Worm (Caenorhabditis elegans) whole organism, L2 larva: ENCODE measurements around the gene cest-4.

Experiments
- C34F6.9 ChIP-seq: fragments of 150-350 bp; optimal IDR thresholded peaks from 2 replicates; lab custom pipeline; 2014; ENCODE audit warnings: missing biosample characterization, missing genetic modification characterization
- F13H6.1 ChIP-seq: sonication (generic microtip); optimal IDR thresholded peaks from 2 replicates; lab custom pipeline; 2016; ENCODE audit warnings: missing genetic modification characterization, missing compliant biosample characterization
- Y55F3AM.14 ChIP-seq: fragments of 200-800 bp; sonication (Bioruptor generic); optimal IDR thresholded peaks from 2 replicates; lab custom pipeline; 2018; ENCODE audit warnings: mild to moderate bottlenecking, missing genetic modification characterization, missing compliant biosample characterization
- ZK546.5 ChIP-seq: sonication (generic microtip); optimal IDR thresholded peaks from 2 replicates; lab custom pipeline; 2017; ENCODE audit warnings: missing biosample characterization, missing genetic modification characterization
- alr-1 ChIP-seq: fragments of 150-350 bp; optimal IDR thresholded peaks from 2 replicates; lab custom pipeline; 2014; ENCODE audit warnings: missing biosample characterization, missing genetic modification characterization
- blmp-1 ChIP-seq: sonication (generic microtip); optimal IDR thresholded peaks from 2 replicates; lab custom pipeline; 2017; ENCODE audit warnings: missing genetic modification characterization, mild to moderate bottlenecking, missing compliant biosample characterization, antibody characterized with exemption, moderate library complexity; ENCODE audit not compliant: insufficient read depth
- ceh-16 ChIP-seq: fragments of 150-350 bp; optimal IDR thresholded peaks from 2 replicates; lab custom pipeline; 2014; ENCODE audit warnings: missing biosample characterization, missing genetic modification characterization
- ceh-82 ChIP-seq: fragments of 150-350 bp; optimal IDR thresholded peaks from 2 replicates; lab custom pipeline; 2014; ENCODE audit warnings: missing biosample characterization, missing genetic modification characterization
- crh-2 ChIP-seq: sonication (generic microtip); optimal IDR thresholded peaks from 2 replicates; lab custom pipeline; 2017; ENCODE audit warnings: missing biosample characterization, missing genetic modification characterization
- elt-1 ChIP-seq: fragments of 150-350 bp; optimal IDR thresholded peaks from 2 replicates; lab custom pipeline; 2014; ENCODE audit warnings: missing biosample characterization, missing genetic modification characterization
- elt-3 ChIP-seq: sonication (generic microtip); optimal IDR thresholded peaks from 2 replicates; lab custom pipeline; 2017; ENCODE audit warnings: missing biosample characterization, missing genetic modification characterization
- fos-1 ChIP-seq: fragments of 150-350 bp; optimal IDR thresholded peaks from 2 replicates; lab custom pipeline; 2014; ENCODE audit warnings: missing biosample characterization, missing genetic modification characterization
- gmeb-1 ChIP-seq: fragments of 150-350 bp; optimal IDR thresholded peaks from 2 replicates; lab custom pipeline; 2014; ENCODE audit warnings: missing biosample characterization, missing genetic modification characterization
- lin-13 ChIP-seq: fragments of 150-350 bp; optimal IDR thresholded peaks from 2 replicates; lab custom pipeline; 2014; ENCODE audit warnings: missing biosample characterization, missing genetic modification reagents, missing genetic modification characterization
- lin-39 ChIP-seq: fragments of 150-350 bp; optimal IDR thresholded peaks from 2 replicates; lab custom pipeline; 2014; ENCODE audit warnings: missing biosample characterization, missing genetic modification reagents, missing genetic modification characterization
- lsy-2 ChIP-seq, 2 experiments: fragments of 150-350 bp in 1 of 2; sonication (generic microtip) in 1 of 2; optimal IDR thresholded peaks; 2 replicates each; lab custom pipeline; 2014 to 2017; ENCODE audit warnings: missing biosample characterization in 2 of 2, missing genetic modification characterization in 2 of 2
- mab-5 ChIP-seq: fragments of 150-350 bp; optimal IDR thresholded peaks from 2 replicates; lab custom pipeline; 2014; ENCODE audit warnings: missing biosample characterization, missing genetic modification characterization
- mdl-1 ChIP-seq, 2 experiments: fragments of 150-350 bp in 1 of 2; sonication (generic microtip) in 1 of 2; optimal IDR thresholded peaks; 2 replicates each; lab custom pipeline; 2017; ENCODE audit warnings: missing biosample characterization in 2 of 2, missing genetic modification characterization in 2 of 2
- nhr-11 ChIP-seq: fragments of 150-350 bp; optimal IDR thresholded peaks from 2 replicates; lab custom pipeline; 2014; ENCODE audit warnings: missing biosample characterization, missing genetic modification characterization
- nhr-12 ChIP-seq: fragments of 150-350 bp; optimal IDR thresholded peaks from 2 replicates; lab custom pipeline; 2014; ENCODE audit warnings: missing biosample characterization, missing genetic modification characterization
- nhr-129 ChIP-seq: fragments of 150-350 bp; optimal IDR thresholded peaks from 2 replicates; lab custom pipeline; 2014; ENCODE audit warnings: missing biosample characterization, missing genetic modification characterization
- nhr-21 ChIP-seq: fragments of 150-350 bp; optimal IDR thresholded peaks from 2 replicates; lab custom pipeline; 2014; ENCODE audit warnings: missing biosample characterization, missing genetic modification characterization
- nhr-23 ChIP-seq: fragments of 150-350 bp; optimal IDR thresholded peaks from 2 replicates; lab custom pipeline; 2014; ENCODE audit warnings: missing biosample characterization, missing genetic modification reagents, missing genetic modification characterization
- nhr-237 ChIP-seq: fragments of 150-350 bp; optimal IDR thresholded peaks from 2 replicates; lab custom pipeline; 2014; ENCODE audit warnings: missing biosample characterization, missing genetic modification characterization
- nhr-6 ChIP-seq: fragments of 150-350 bp; optimal IDR thresholded peaks from 2 replicates; lab custom pipeline; 2014; ENCODE audit warnings: missing biosample characterization, missing genetic modification characterization
- nhr-77 ChIP-seq: fragments of 150-350 bp; optimal IDR thresholded peaks from 2 replicates; lab custom pipeline; 2014; ENCODE audit warnings: missing biosample characterization, missing genetic modification characterization
- skn-1 ChIP-seq: sonication (generic microtip); optimal IDR thresholded peaks from 2 replicates; lab custom pipeline; 2017; ENCODE audit warnings: missing biosample characterization, missing genetic modification characterization
- sma-3 ChIP-seq: sonication (generic microtip); optimal IDR thresholded peaks from 2 replicates; lab custom pipeline; 2016; ENCODE audit warnings: missing genetic modification reagents, missing genetic modification characterization, missing compliant biosample characterization
- sma-9 ChIP-seq, 2 experiments: fragments of 150-350 bp in 1 of 2; sonication (generic microtip) in 1 of 2; optimal IDR thresholded peaks; 2 replicates each; lab custom pipeline; 2014 to 2016; ENCODE audit warnings: missing genetic modification characterization in 2 of 2, mild to moderate bottlenecking in 1 of 2, missing biosample characterization in 1 of 2, missing compliant biosample characterization in 1 of 2, missing genetic modification reagents in 1 of 2, moderate library complexity in 1 of 2
- snpc-4 ChIP-seq: fragments of 150-350 bp; optimal IDR thresholded peaks from 2 replicates; lab custom pipeline; 2014; ENCODE audit warnings: missing biosample characterization, missing genetic modification characterization
- unc-55 ChIP-seq: fragments of 150-350 bp; sonication (generic microtip); optimal IDR thresholded peaks from 3 replicates; lab custom pipeline; 2014; ENCODE audit warnings: missing biosample characterization, missing genetic modification reagents, missing genetic modification characterization
- zag-1 ChIP-seq: fragments of 150-350 bp; optimal IDR thresholded peaks from 2 replicates; lab custom pipeline; 2014; ENCODE audit warnings: missing biosample characterization, missing genetic modification characterization
- ztf-1 ChIP-seq: fragments of 200-800 bp; sonication (Bioruptor generic); conservative IDR thresholded peaks from 2 replicates; pipeline ENCODE4 v1.3.6; 2022; ENCODE audit warnings: missing genetic modification characterization, missing compliant biosample characterization
- ztf-11 ChIP-seq: sonication (generic microtip); optimal IDR thresholded peaks from 2 replicates; lab custom pipeline; 2017; ENCODE audit warnings: missing biosample characterization, missing genetic modification characterization
- ztf-4 ChIP-seq: fragments of 150-350 bp; optimal IDR thresholded peaks from 2 replicates; lab custom pipeline; 2014; ENCODE audit warnings: missing biosample characterization, missing genetic modification characterization

The cest-4 gene

ce11 chrIV:6785873-6786272 lies 16.3 kb downstream of the cest-4 start (continued):
- peak; percentile 18 for TF ChIP-seq mab-5
- no peak for TF ChIP-seq elt-3 (tag; lab: Kevin White, UChicago)
- TF ChIP-seq Y55F3AM.14: peak; percentile 52
- TF ChIP-seq ZK546.5 (tag; lab: Kevin White, UChicago): no peak

DNA sequence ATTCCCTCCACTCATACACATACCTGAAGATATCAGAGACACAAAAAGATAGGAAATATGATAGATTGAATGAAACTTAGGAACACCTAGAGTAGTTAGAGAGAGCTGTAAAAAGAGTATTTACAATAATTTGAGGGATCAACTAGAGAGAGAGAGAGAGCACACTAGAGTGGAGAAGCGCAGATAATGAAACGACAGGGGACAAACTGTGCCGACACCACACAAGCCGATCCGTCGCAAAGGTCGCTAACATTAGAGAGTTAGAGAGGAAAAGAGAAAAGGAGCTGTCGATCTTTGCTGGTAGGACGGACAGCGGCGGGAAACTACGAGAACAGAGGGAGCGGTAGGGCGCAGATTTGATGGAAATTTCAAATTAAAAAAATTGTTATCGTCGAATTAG lies 17.0 kb downstream of the cest-4 start, which contains the start of gene dyci-1:
Gene dyci-1, minus strand, starts transcription at position 122 of the 400 bp plus-strand sequence.
- TF ChIP-seq lin-13 (GFP tag; lab: Kevin White, UChicago) (no peak), nhr-129 (tag; lab: Kevin White, UChicago) (peak; percentile 70), nhr-6 (no peak), crh-2 (no peak), gmeb-1 (tag; lab: Kevin White, UChicago) (no peak), blmp-1 (tag; lab: Kevin White, UChicago) (no peak), sma-9 (GFP tag; optimal IDR thresholded peaks at IDR 0.05; lab: Kevin White, UChicago) (peak; percentile 7), sma-9 (tag; optimal IDR thresholded peaks at IDR 0.05; lab: Kevin White, UChicago) (no peak), skn-1 (no peak), alr-1 (tag; lab: Kevin White, UChicago) (no peak), F13H6.1 (tag; lab: Kevin White, UChicago) (peak; percentile 71), elt-1 (tag; lab: Kevin White, UChicago) (no peak), C34F6.9 (tag; lab: Kevin White, UChicago) (peak; percentile 2), fos-1 (tag; lab: Kevin White, UChicago) (peak; percentile 27)

- no peak for TF ChIP-seq nhr-129 (tag; lab: Kevin White, UChicago)
Measured at ce11 chrIV:6777156-6777555, 25.0 kb downstream of the cest-4 start.

DNA sequence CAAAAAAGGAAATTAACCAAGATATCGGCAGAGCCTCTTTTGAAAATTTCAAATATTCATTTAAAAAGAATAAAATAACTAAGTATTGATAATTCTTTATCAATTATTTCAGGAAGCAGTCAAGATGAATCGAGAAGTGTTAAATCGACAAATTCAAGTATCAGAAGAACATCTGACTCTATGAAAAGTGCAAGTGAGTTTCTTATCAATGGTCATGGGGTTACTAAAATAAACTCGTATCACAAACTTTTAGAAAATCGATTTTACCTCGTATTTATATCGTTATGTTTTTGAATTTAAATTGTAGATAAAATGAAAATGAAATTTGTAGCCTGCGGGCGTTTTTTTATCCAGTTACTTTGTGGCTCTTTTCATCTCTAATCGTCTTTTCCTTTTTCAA lies 30.6 kb downstream of the cest-4 start:
- no peak for TF ChIP-seq nhr-21 (tag; lab: Kevin White, UChicago)
- no peak for TF ChIP-seq ceh-82 (tag; lab: Kevin White, UChicago)
- TF ChIP-seq nhr-237 (tag; lab: Kevin White, UChicago): no peak
- no peak for TF ChIP-seq ztf-11 (tag; lab: Kevin White, UChicago)
- no peak for TF ChIP-seq lin-39 (tag; lab: Kevin White, UChicago)
- no peak for TF ChIP-seq ztf-4 (tag; lab: Kevin White, UChicago)
- TF ChIP-seq sma-3 (GFP tag; lab: Kevin White, UChicago): no peak
- TF ChIP-seq elt-3 (tag; lab: Kevin White, UChicago): no peak
- TF ChIP-seq nhr-23: no peak
- TF ChIP-seq zag-1 (tag; lab: Kevin White, UChicago): no peak

DNA sequence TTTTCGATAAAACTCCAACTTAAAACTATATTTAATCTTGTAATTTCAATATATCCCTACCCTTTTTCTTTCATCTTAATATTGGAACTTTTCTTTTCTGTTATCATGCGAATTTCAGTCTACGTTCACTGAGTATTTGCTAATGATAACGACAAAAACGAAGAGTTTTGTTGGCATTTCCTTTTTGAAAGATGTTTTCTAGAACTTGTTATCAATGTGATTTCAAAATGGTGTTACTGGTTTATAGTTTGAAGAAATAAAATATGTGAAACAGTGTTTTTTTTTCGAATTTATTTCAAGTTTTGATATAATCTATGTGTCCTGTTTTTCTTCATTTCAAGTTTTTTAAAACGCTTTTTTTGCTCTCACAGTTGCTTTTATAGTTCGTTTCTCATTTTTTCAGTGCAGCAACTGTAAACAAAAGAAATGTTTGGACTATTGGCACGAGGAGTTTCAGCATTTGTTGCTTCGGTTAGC lies 31.7 kb downstream of the cest-4 start, which contains the start of gene anat-1:
Gene anat-1, plus strand, starts transcription at position 427 of the 477 bp plus-strand sequence.
- TF ChIP-seq F13H6.1 (tag; lab: Kevin White, UChicago) (no peak), ztf-1 (GFP tag; lab: Robert Waterston, UW) (no peak), fos-1 (tag; lab: Kevin White, UChicago) (peak; percentile 24), nhr-77 (no peak)

- peak; percentile 51 for TF ChIP-seq F13H6.1 (tag; lab: Kevin White, UChicago)
- TF ChIP-seq nhr-12 (tag; lab: Kevin White, UChicago): no peak
- TF ChIP-seq nhr-129 (tag; lab: Kevin White, UChicago): peak; percentile 78
- no peak for TF ChIP-seq nhr-23
- TF ChIP-seq nhr-11 (tag; lab: Kevin White, UChicago): no peak
- TF ChIP-seq ceh-16 (tag; lab: Kevin White, UChicago): no peak
- TF ChIP-seq sma-9 (GFP tag; optimal IDR thresholded peaks at IDR 0.05; lab: Kevin White, UChicago): peak; percentile 58
- TF ChIP-seq sma-9 (tag; optimal IDR thresholded peaks at IDR 0.05; lab: Kevin White, UChicago): no peak
- TF ChIP-seq zag-1 (tag; lab: Kevin White, UChicago): peak; percentile 63
- TF ChIP-seq lin-13 (GFP tag; lab: Kevin White, UChicago): peak; percentile 22
- no peak for TF ChIP-seq sma-3 (GFP tag; lab: Kevin White, UChicago)
- TF ChIP-seq mdl-1 (tag; optimal IDR thresholded peaks at IDR 0.05; lab: Kevin White, UChicago): peak in 1 of 2 experiments; percentile 44
- TF ChIP-seq lsy-2 (tag; optimal IDR thresholded peaks at IDR 0.05; lab: Kevin White, UChicago): peak in 1 of 2 experiments; percentile 83
- TF ChIP-seq C34F6.9 (tag; lab: Kevin White, UChicago): peak; percentile 94
- peak; percentile 83 for TF ChIP-seq crh-2
- TF ChIP-seq snpc-4 (tag; lab: Kevin White, UChicago): no peak
- peak; percentile 73 for TF ChIP-seq nhr-6
- peak; percentile 83 for TF ChIP-seq blmp-1 (tag; lab: Kevin White, UChicago)
- TF ChIP-seq nhr-21 (tag; lab: Kevin White, UChicago): no peak
- peak; percentile 67 for TF ChIP-seq fos-1 (tag; lab: Kevin White, UChicago)
- peak; percentile 87 for TF ChIP-seq unc-55 (GFP tag; lab: Kevin White, UChicago)
Measured at ce11 chrIV:6767240-6767639, 34.9 kb downstream of the cest-4 start.
